Fruit fly (Drosophila melanogaster) whole organism, embryonic: ENCODE measurements around the gene CG10376.

ENCODE experiments used
- ATbp ChIP-seq: fragments of 200-800 bp; sonication (Bioruptor generic); optimal IDR thresholded peaks from 2 replicates; lab custom pipeline; 2017; ENCODE audit warnings: missing biosample characterization, mild to moderate bottlenecking, missing genetic modification characterization, missing genetic modification reagents
- Awh ChIP-seq: fragments of 200-800 bp; sonication (Bioruptor generic); IDR thresholded peaks from 2 replicates; pipeline ENCODE4, ENCODE4 v1.3.6; 2022; ENCODE audit warnings: missing biosample characterization, missing genetic modification characterization
- BEAF-32 ChIP-seq: fragments of 200-800 bp; sonication (Bioruptor generic); optimal IDR thresholded peaks from 3 replicates; lab custom pipeline; 2017; ENCODE audit warnings: missing biosample characterization, missing genetic modification characterization, mild to moderate bottlenecking, moderate library complexity, missing genetic modification reagents
- Blimp-1 ChIP-seq: fragments of 200-800 bp; sonication (Bioruptor generic); optimal IDR thresholded peaks from 3 replicates; lab custom pipeline; 2018; ENCODE audit warnings: missing biosample characterization, missing genetic modification characterization, mild to moderate bottlenecking, moderate library complexity, missing genetic modification reagents
- CG10654 ChIP-seq: fragments of 200-800 bp; sonication (Bioruptor generic); optimal IDR thresholded peaks from 2 replicates; lab custom pipeline; 2016; ENCODE audit warnings: missing biosample characterization, missing genetic modification characterization
- CG11085 ChIP-seq: fragments of 200-800 bp; sonication (Bioruptor generic); IDR thresholded peaks from 2 replicates; pipeline ENCODE4 v1.3.6; 2022; ENCODE audit warnings: missing biosample characterization, missing genetic modification characterization
- CG11456 ChIP-seq: fragments of 200-800 bp; sonication (Bioruptor generic); IDR thresholded peaks from 3 replicates; pipeline ENCODE4 v1.3.6; 2022; ENCODE audit warnings: missing biosample characterization, missing genetic modification characterization
- CG12299 ChIP-seq: fragments of 200-800 bp; sonication (Bioruptor generic); optimal IDR thresholded peaks from 2 replicates; lab custom pipeline; 2018; ENCODE audit warnings: missing biosample characterization, mild to moderate bottlenecking, missing genetic modification characterization
- CG13296 ChIP-seq: fragments of 200-800 bp; sonication (Bioruptor generic); optimal IDR thresholded peaks from 3 replicates; lab custom pipeline; 2018; ENCODE audit warnings: missing biosample characterization, mild to moderate bottlenecking, missing genetic modification characterization
- CG13624 ChIP-seq: fragments of 200-800 bp; sonication (Bioruptor generic); optimal IDR thresholded peaks from 2 replicates; lab custom pipeline; 2016; ENCODE audit warnings: missing biosample characterization, missing genetic modification characterization
- CG13775 ChIP-seq: fragments of 200-800 bp; sonication (Bioruptor generic); optimal IDR thresholded peaks from 3 replicates; lab custom pipeline; 2017; ENCODE audit warnings: missing biosample characterization, mild to moderate bottlenecking, missing genetic modification characterization
- CG14050 ChIP-seq: fragments of 200-800 bp; sonication (Bioruptor generic); IDR thresholded peaks from 3 replicates; pipeline ENCODE4 v1.3.6; 2022; ENCODE audit warnings: missing biosample characterization, missing genetic modification characterization
- CG14441 ChIP-seq: fragments of 200-800 bp; sonication (Bioruptor generic); IDR thresholded peaks from 2 replicates; pipeline ENCODE4 v1.3.6; 2022; ENCODE audit warnings: missing biosample characterization, missing genetic modification characterization
- CG1602 ChIP-seq: fragments of 200-800 bp; sonication (Bioruptor generic); optimal IDR thresholded peaks from 3 replicates; lab custom pipeline; 2016; ENCODE audit warnings: missing biosample characterization, missing genetic modification characterization
- CG17912 ChIP-seq: fragments of 200-800 bp; sonication (Bioruptor generic); optimal IDR thresholded peaks from 2 replicates; lab custom pipeline; 2018; ENCODE audit warnings: missing biosample characterization, mild to moderate bottlenecking, missing genetic modification characterization
- CG2129 ChIP-seq: fragments of 200-800 bp; sonication (Bioruptor generic); IDR thresholded peaks from 2 replicates; pipeline ENCODE4 v1.3.6; 2022; ENCODE audit warnings: missing biosample characterization, missing genetic modification characterization; ENCODE audit not compliant: partially characterized antibody
- CG34376 ChIP-seq: fragments of 200-800 bp; sonication (Bioruptor generic); optimal IDR thresholded peaks from 2 replicates; lab custom pipeline; 2018; ENCODE audit warnings: missing biosample characterization, mild to moderate bottlenecking, missing genetic modification characterization
- CG4360 ChIP-seq: fragments of 200-800 bp; sonication (Bioruptor generic); IDR thresholded peaks from 2 replicates; pipeline ENCODE4 v1.3.6; 2022; ENCODE audit warnings: missing biosample characterization, missing genetic modification characterization
- CG4820 ChIP-seq: fragments of 200-800 bp; sonication (Bioruptor generic); optimal IDR thresholded peaks from 3 replicates; lab custom pipeline; 2016; ENCODE audit warnings: missing biosample characterization, missing genetic modification characterization
- CG5245 ChIP-seq: fragments of 200-800 bp; sonication (Bioruptor generic); optimal IDR thresholded peaks from 3 replicates; lab custom pipeline; 2016; ENCODE audit warnings: missing biosample characterization, missing genetic modification characterization
- CG5953 ChIP-seq: fragments of 200-800 bp; sonication (Bioruptor generic); IDR thresholded peaks from 2 replicates; pipeline ENCODE4 v1.3.6; 2022; ENCODE audit warnings: missing biosample characterization, missing genetic modification characterization
- CG6765 ChIP-seq: fragments of 200-800 bp; sonication (Bioruptor generic); optimal IDR thresholded peaks from 3 replicates; lab custom pipeline; 2017; ENCODE audit warnings: missing biosample characterization, mild to moderate bottlenecking, missing genetic modification characterization
- CG7357 ChIP-seq: fragments of 200-800 bp; sonication (Bioruptor generic); IDR thresholded peaks from 3 replicates; pipeline ENCODE4 v1.3.6; 2022; ENCODE audit warnings: missing biosample characterization, missing genetic modification characterization
- CG7928 ChIP-seq: fragments of 200-800 bp; sonication (Bioruptor generic); optimal IDR thresholded peaks from 2 replicates; lab custom pipeline; 2017; ENCODE audit warnings: missing biosample characterization, mild to moderate bottlenecking, missing genetic modification characterization
- CG8359 ChIP-seq: fragments of 200-800 bp; sonication (Bioruptor generic); optimal IDR thresholded peaks from 2 replicates; lab custom pipeline; 2017; ENCODE audit warnings: missing biosample characterization, mild to moderate bottlenecking, missing genetic modification characterization, borderline replicate concordance
- CG8478 ChIP-seq: fragments of >200 bp; optimal IDR thresholded peaks from 2 replicates; lab custom pipeline; 2018
- CG8944 ChIP-seq: fragments of 200-800 bp; sonication (Bioruptor generic); optimal IDR thresholded peaks from 3 replicates; lab custom pipeline; 2016; ENCODE audit warnings: missing biosample characterization, missing genetic modification characterization
- CG9215 ChIP-seq: fragments of 200-800 bp; sonication (Bioruptor generic); IDR thresholded peaks from 2 replicates; pipeline ENCODE4 v1.3.6; 2022; ENCODE audit warnings: missing biosample characterization, missing genetic modification characterization
- CG9437 ChIP-seq: fragments of 200-800 bp; sonication (Bioruptor generic); optimal IDR thresholded peaks from 2 replicates; lab custom pipeline; 2018; ENCODE audit warnings: missing biosample characterization, mild to moderate bottlenecking, missing genetic modification characterization
- Dip2 ChIP-seq: fragments of 200-800 bp; sonication (Bioruptor generic); IDR thresholded peaks from 2 replicates; pipeline ENCODE4 v1.3.6; 2022; ENCODE audit warnings: missing biosample characterization, missing genetic modification characterization
- Dref ChIP-seq: fragments of 200-800 bp; sonication (Bioruptor generic); IDR thresholded peaks from 2 replicates; pipeline ENCODE4 v1.3.6; 2022; ENCODE audit warnings: missing biosample characterization, missing genetic modification characterization
- E2f1 ChIP-seq: fragments of 200-800 bp; sonication (Bioruptor generic); IDR thresholded peaks from 2 replicates; pipeline ENCODE4 v1.3.6; 2022; ENCODE audit warnings: missing biosample characterization, missing genetic modification characterization
- Fer3 ChIP-seq: fragments of 200-800 bp; sonication (Bioruptor generic); optimal IDR thresholded peaks from 2 replicates; lab custom pipeline; 2018; ENCODE audit warnings: missing biosample characterization, mild to moderate bottlenecking, missing genetic modification characterization, moderate library complexity
- Hand ChIP-seq: fragments of 200-800 bp; sonication (Bioruptor generic); optimal IDR thresholded peaks from 2 replicates; lab custom pipeline; 2017; ENCODE audit warnings: mild to moderate bottlenecking, missing biosample characterization, missing genetic modification reagents, missing genetic modification characterization
- Ssrp ChIP-seq: fragments of 200-800 bp; sonication (Bioruptor generic); optimal IDR thresholded peaks from 2 replicates; lab custom pipeline; 2018; ENCODE audit warnings: missing biosample characterization, mild to moderate bottlenecking, missing genetic modification characterization, moderate library complexity
- Tbp ChIP-seq: fragments of >200 bp; optimal IDR thresholded peaks from 2 replicates; lab custom pipeline; 2018; ENCODE audit warnings: missing biosample characterization, missing genetic modification characterization
- Vsx1 ChIP-seq: fragments of 200-800 bp; sonication (Bioruptor generic); optimal IDR thresholded peaks from 2 replicates; lab custom pipeline; 2017; ENCODE audit warnings: missing biosample characterization, mild to moderate bottlenecking, missing genetic modification characterization, missing genetic modification reagents
- aop ChIP-seq: fragments of 200-800 bp; sonication (Bioruptor generic); IDR thresholded peaks from 2 replicates; pipeline ENCODE4 v1.3.6; 2022; ENCODE audit warnings: missing biosample characterization, missing genetic modification characterization
- chm ChIP-seq: fragments of 200-800 bp; sonication (Bioruptor generic); IDR thresholded peaks from 2 replicates; pipeline ENCODE4 v1.3.6; 2022; ENCODE audit warnings: missing biosample characterization, missing genetic modification characterization
- corto ChIP-seq: fragments of 200-800 bp; sonication (Bioruptor generic); optimal IDR thresholded peaks from 2 replicates; lab custom pipeline; 2016; ENCODE audit warnings: missing biosample characterization, mild to moderate bottlenecking, missing genetic modification characterization, moderate library complexity
- dan ChIP-seq: fragments of 200-800 bp; sonication (Bioruptor generic); IDR thresholded peaks from 2 replicates; pipeline ENCODE4 v1.3.6; 2022; ENCODE audit warnings: missing biosample characterization, missing genetic modification characterization
- en ChIP-seq: fragments of 200-800 bp; sonication (Bioruptor generic); optimal IDR thresholded peaks from 2 replicates; lab custom pipeline; 2016; ENCODE audit warnings: missing biosample characterization, missing genetic modification characterization
- fd96Cb ChIP-seq: fragments of 200-800 bp; sonication (Bioruptor generic); optimal IDR thresholded peaks from 2 replicates; lab custom pipeline; 2018; ENCODE audit warnings: missing biosample characterization, mild to moderate bottlenecking, missing genetic modification characterization, moderate library complexity
- jing ChIP-seq: fragments of 200-800 bp; sonication (Bioruptor generic); optimal IDR thresholded peaks from 2 replicates; lab custom pipeline; 2018; ENCODE audit warnings: missing biosample characterization, mild to moderate bottlenecking, missing genetic modification characterization
- ken ChIP-seq: fragments of 200-800 bp; sonication (Bioruptor generic); IDR thresholded peaks from 3 replicates; pipeline ENCODE4 v1.3.6; 2022; ENCODE audit warnings: missing biosample characterization, missing genetic modification characterization
- lbe ChIP-seq: fragments of 200-800 bp; sonication (Bioruptor generic); optimal IDR thresholded peaks from 2 replicates; lab custom pipeline; 2016; ENCODE audit warnings: missing biosample characterization, mild to moderate bottlenecking, missing genetic modification characterization
- onecut ChIP-seq: fragments of 200-800 bp; sonication (Bioruptor generic); IDR thresholded peaks from 2 replicates; pipeline ENCODE4 v1.3.6; 2022; ENCODE audit warnings: missing biosample characterization, missing genetic modification characterization
- otp ChIP-seq: fragments of 200-800 bp; sonication (Bioruptor generic); IDR thresholded peaks from 3 replicates; pipeline ENCODE4, ENCODE4 v1.3.6; 2022; ENCODE audit warnings: missing biosample characterization, missing genetic modification characterization
- pnt ChIP-seq: fragments of 200-800 bp; sonication (Bioruptor generic); optimal IDR thresholded peaks from 3 replicates; lab custom pipeline; 2016; ENCODE audit warnings: missing biosample characterization, missing genetic modification characterization
- sd ChIP-seq: fragments of 200-800 bp; sonication (Bioruptor generic); optimal IDR thresholded peaks from 3 replicates; lab custom pipeline; 2018; ENCODE audit warnings: missing biosample characterization, mild to moderate bottlenecking, missing genetic modification characterization, moderate library complexity
- slbo ChIP-seq: fragments of 200-800 bp; sonication (Bioruptor generic); IDR thresholded peaks from 2 replicates; pipeline ENCODE4 v1.3.6; 2022; ENCODE audit warnings: missing biosample characterization, missing genetic modification characterization
- unc-4 ChIP-seq: fragments of 200-800 bp; sonication (Bioruptor generic); IDR thresholded peaks from 2 replicates; pipeline ENCODE4 v1.3.6; 2022; ENCODE audit warnings: missing biosample characterization, missing genetic modification characterization; ENCODE audit not compliant: partially characterized antibody
- vvl ChIP-seq: fragments of 200-800 bp; sonication (Bioruptor generic); IDR thresholded peaks from 2 replicates; pipeline ENCODE4 v1.3.6; 2022; ENCODE audit warnings: missing biosample characterization, missing genetic modification characterization

Gene CG10376

DNA sequence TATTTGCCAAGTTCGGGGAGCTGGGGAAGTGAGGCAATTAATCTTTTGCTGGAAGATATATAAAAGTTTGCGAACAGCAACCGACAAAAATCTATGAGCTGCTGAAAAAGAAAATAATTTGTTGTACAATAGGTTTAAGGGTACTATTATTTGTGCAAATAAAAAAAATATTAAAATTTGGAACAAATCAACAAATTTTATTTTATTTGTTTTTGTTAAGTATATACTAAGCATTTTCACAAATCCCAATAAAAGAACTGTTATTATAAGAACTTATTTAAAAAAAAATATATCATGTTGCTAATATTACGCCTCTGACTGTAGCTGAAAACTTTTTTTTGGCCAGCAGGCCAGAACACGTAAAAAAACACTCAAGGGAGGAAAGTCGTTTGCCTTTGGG is 44.8 kb downstream of the CG10376 start (continued):
- TF ChIP-seq CG4820: no peak
- TF ChIP-seq CG1602 (GFP tag; lab: Kevin White, UChicago): no peak
- TF ChIP-seq CG13775: no peak
- peak; percentile 31 for TF ChIP-seq CG13296
- no peak for TF ChIP-seq corto (GFP tag; lab: Kevin White, UChicago)
- peak; percentile 36 for TF ChIP-seq Blimp-1
- TF ChIP-seq CG8478 (lab: Kevin White, UChicago): no peak
- TF ChIP-seq CG10654 (GFP tag; lab: Kevin White, UChicago): no peak
- TF ChIP-seq CG7928 (GFP tag; lab: Kevin White, UChicago): no peak
- no peak for TF ChIP-seq CG5953 (GFP tag; lab: Robert Waterston, UW)
- TF ChIP-seq CG12299 (tag; lab: Kevin White, UChicago): no peak
- TF ChIP-seq fd96Cb (tag; lab: Kevin White, UChicago): peak; percentile 21
- no peak for TF ChIP-seq ken (GFP tag; lab: Robert Waterston, UW)
- no peak for TF ChIP-seq lbe (GFP tag; lab: Kevin White, UChicago)
- no peak for TF ChIP-seq unc-4 (GFP tag; lab: Robert Waterston, UW)
- TF ChIP-seq CG7357: 0 out of 3 replicates have a peak, but pooled peaks have one; percentile 26
- TF ChIP-seq ATbp (GFP tag; lab: Kevin White, UChicago): no peak
- no peak for TF ChIP-seq Dref (GFP tag; lab: Robert Waterston, UW)
- no peak for TF ChIP-seq onecut (GFP tag; lab: Robert Waterston, UW)
- TF ChIP-seq aop (GFP tag; lab: Robert Waterston, UW): no peak
- no peak for TF ChIP-seq CG5245 (GFP tag; lab: Kevin White, UChicago)
- no peak for TF ChIP-seq E2f1
- TF ChIP-seq Vsx1: no peak
- no peak for TF ChIP-seq otp (GFP tag; lab: Robert Waterston, UW)
- TF ChIP-seq Tbp (GFP tag; lab: Kevin White, UChicago): no peak
- no peak for TF ChIP-seq Awh (GFP tag; lab: Robert Waterston, UW)
- TF ChIP-seq CG2129 (GFP tag; lab: Robert Waterston, UW): no peak
- TF ChIP-seq CG34376 (GFP tag; lab: Kevin White, UChicago): no peak
- no peak for TF ChIP-seq Ssrp (tag; lab: Kevin White, UChicago)
- no peak for TF ChIP-seq CG11085
- peak; percentile 41; the same call in 1 of the 2 replicates for TF ChIP-seq slbo
- TF ChIP-seq CG11456 (GFP tag; lab: Robert Waterston, UW): no peak
- TF ChIP-seq Hand (GFP tag; lab: Kevin White, UChicago): no peak
- TF ChIP-seq CG17912: no peak
- no peak for TF ChIP-seq CG9437 (GFP tag; lab: Kevin White, UChicago)
- TF ChIP-seq CG8359 (GFP tag; lab: Kevin White, UChicago): no peak
- no peak for TF ChIP-seq dan (GFP tag; lab: Robert Waterston, UW)
- TF ChIP-seq en (GFP tag; lab: Kevin White, UChicago): no peak
- TF ChIP-seq pnt: no peak
- TF ChIP-seq chm (GFP tag; lab: Robert Waterston, UW): no peak
- TF ChIP-seq CG9215 (GFP tag; lab: Robert Waterston, UW): 0 out of 2 replicates have a peak, but pooled peaks have one; percentile 21
- no peak for TF ChIP-seq CG14441 (GFP tag; lab: Robert Waterston, UW)
- no peak for TF ChIP-seq sd
- no peak for TF ChIP-seq jing
- no peak for TF ChIP-seq BEAF-32 (GFP tag; lab: Kevin White, UChicago)
- TF ChIP-seq CG13624 (GFP tag; lab: Kevin White, UChicago): no peak
- TF ChIP-seq Dip2 (GFP tag; lab: Robert Waterston, UW): no peak
- peak; percentile 14 for TF ChIP-seq Fer3 (tag; lab: Kevin White, UChicago)
- TF ChIP-seq CG8944 (GFP tag; lab: Kevin White, UChicago): no peak
- no peak for TF ChIP-seq CG4360 (GFP tag; lab: Robert Waterston, UW)
- no peak for TF ChIP-seq vvl
- TF ChIP-seq CG14050: no peak
- TF ChIP-seq CG6765 (GFP tag; lab: Kevin White, UChicago): no peak
